Fruit fly (Drosophila melanogaster): ENCODE measurements around the gene CG34382.
A peak's percentile ranks its signal among the peaks of the same experiment; 100 is the strongest.

The CG34382 gene

DNA sequence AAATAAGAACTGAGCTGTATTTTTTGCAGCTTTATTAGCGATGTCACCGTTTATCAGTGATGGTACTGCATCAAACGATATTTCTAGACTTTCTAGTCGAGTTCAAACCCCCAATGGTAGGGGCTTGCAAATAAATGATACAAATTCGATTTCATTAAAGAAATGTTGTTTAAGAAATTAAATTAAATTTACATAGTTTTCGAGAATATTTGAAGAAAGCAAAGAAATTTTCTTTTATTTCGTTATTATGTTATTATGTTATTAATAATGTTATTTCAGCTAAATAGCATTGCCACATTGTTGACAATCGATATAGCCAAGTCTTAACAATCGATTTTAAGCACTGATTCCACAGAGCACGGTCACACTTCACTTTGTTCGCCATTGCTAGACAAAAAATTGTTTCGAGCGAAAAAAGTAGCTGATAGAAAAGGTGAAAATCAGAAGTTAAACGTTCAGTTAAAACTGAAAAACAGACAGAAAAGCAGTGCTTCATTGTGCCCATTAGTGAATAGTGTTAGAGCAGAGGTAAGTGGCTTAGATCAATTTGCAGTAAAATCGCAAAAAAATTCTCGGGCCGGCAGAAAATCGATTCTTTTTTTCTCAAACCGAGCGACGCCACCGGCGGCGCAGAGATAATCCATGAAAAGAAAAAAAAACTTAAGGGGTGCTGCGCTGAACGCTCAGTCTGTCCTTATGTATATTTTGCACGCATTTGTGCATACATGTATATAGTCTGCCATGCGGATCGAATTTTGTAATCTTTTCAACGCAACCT is 14.3 kb upstream of the CG34382 start, which contains the start of the genes iPLA2-VIA and Ciz1 (continued):
- TF ChIP-seq emc (GFP tag; optimal IDR thresholded peaks at IDR 0.05) (no peak), sc (optimal IDR thresholded peaks at IDR 0.05) (no peak), sc (GFP tag; optimal IDR thresholded peaks at IDR 0.05) (no peak), CG10366 (GFP tag; IDR thresholded peaks at IDR 0.05) (no peak), CG10274 (GFP tag; optimal IDR thresholded peaks at IDR 0.05) (no peak), tap (tag; optimal IDR thresholded peaks at IDR 0.05) (no peak), Atf3 (GFP tag; optimal IDR thresholded peaks at IDR 0.05) (no peak), ind (GFP tag; optimal IDR thresholded peaks at IDR 0.05) (peak; percentile 37), HmgD (GFP tag; optimal IDR thresholded peaks at IDR 0.05) (no peak), D19A (tag; optimal IDR thresholded peaks at IDR 0.05) (no peak), Sox100B (GFP tag; optimal IDR thresholded peaks at IDR 0.05) (no peak), trh (GFP tag; optimal IDR thresholded peaks at IDR 0.05) (no peak), nerfin-2 (GFP tag; IDR thresholded peaks at IDR 0.05; ENCODE audit: partially characterized antibody) (peak; percentile 65; the same call in 1 of the 2 replicates), Gug (GFP tag; IDR thresholded peaks at IDR 0.05) (0 out of 4 replicates have a peak, but pooled peaks have one; percentile 8), chif (GFP tag; optimal IDR thresholded peaks at IDR 0.05) (no peak), CG9437 (GFP tag; optimal IDR thresholded peaks at IDR 0.05) (no peak), CG32532 (GFP tag; IDR thresholded peaks at IDR 0.05) (no peak), CG16779 (GFP tag; IDR thresholded peaks at IDR 0.05) (no peak), CG14441 (GFP tag; IDR thresholded peaks at IDR 0.05) (0 out of 2 replicates have a peak, but pooled peaks have one; percentile 9), Dref (GFP tag; IDR thresholded peaks at IDR 0.05) (peak; percentile 71), kay (GFP tag; optimal IDR thresholded peaks at IDR 0.05) (no peak), Dip3 (GFP tag; optimal IDR thresholded peaks at IDR 0.05) (no peak), fd3F (GFP tag; optimal IDR thresholded peaks at IDR 0.05) (no peak), bowl (GFP tag; IDR thresholded peaks at IDR 0.05) (no peak), NC2α (GFP tag; optimal IDR thresholded peaks at IDR 0.05) (no peak), CG6683 (GFP tag; optimal IDR thresholded peaks at IDR 0.05) (no peak), dysf (GFP tag; IDR thresholded peaks at IDR 0.05) (no peak), GATAe (GFP tag; conservative IDR thresholded peaks at IDR 0.05) (no peak), Med (GFP tag) (peak; percentile 81), zf30C (GFP tag; optimal IDR thresholded peaks at IDR 0.05) (no peak), Camta (GFP tag; optimal IDR thresholded peaks at IDR 0.05) (no peak), CG12155 (GFP tag; optimal IDR thresholded peaks at IDR 0.05) (no peak), lola (GFP tag; optimal IDR thresholded peaks at IDR 0.05) (peak in 1 of 3 experiments; percentile 12), CHES-1-like (GFP tag; optimal IDR thresholded peaks at IDR 0.05) (no peak), sr (GFP tag; IDR thresholded peaks at IDR 0.05) (no peak), Neu2 (GFP tag; optimal IDR thresholded peaks at IDR 0.05; ENCODE audit: borderline replicate concordance) (no peak), twi (tag; optimal IDR thresholded peaks at IDR 0.05) (no peak), row (GFP tag; IDR thresholded peaks at IDR 0.05) (peak; percentile 72), pum (GFP tag; optimal IDR thresholded peaks at IDR 0.05) (peak; percentile 45), lab (GFP tag; optimal IDR thresholded peaks at IDR 0.05) (no peak), CG31388 (GFP tag; optimal IDR thresholded peaks at IDR 0.05) (no peak), CG10209 (GFP tag; optimal IDR thresholded peaks at IDR 0.05) (no peak), jumu (GFP tag; optimal IDR thresholded peaks at IDR 0.05) (no peak), Dek (tag; optimal IDR thresholded peaks at IDR 0.05) (no peak), Gsc (GFP tag; IDR thresholded peaks at IDR 0.05) (no peak), repo (GFP tag; optimal IDR thresholded peaks at IDR 0.05) (no peak), CG6854 (GFP tag; optimal IDR thresholded peaks at IDR 0.05) (no peak), CG17359 (tag; optimal IDR thresholded peaks at IDR 0.05) (no peak), CG10979 (tag; optimal IDR thresholded peaks at IDR 0.05) (peak; percentile 14), cwo (GFP tag; optimal IDR thresholded peaks at IDR 0.05) (no peak)
